Worm (Caenorhabditis elegans) whole organism, L2 larva: ENCODE data around the gene ufd-1.

Source experiments
- C34F6.9 ChIP-seq: fragments of 150-350 bp; optimal IDR thresholded peaks from 2 replicates; lab custom pipeline; 2014; ENCODE audit warnings: missing biosample characterization, missing genetic modification characterization
- F13H6.1 ChIP-seq: sonication (generic microtip); optimal IDR thresholded peaks from 2 replicates; lab custom pipeline; 2016; ENCODE audit warnings: missing genetic modification characterization, missing compliant biosample characterization
- R02D3.7 ChIP-seq: fragments of 150-350 bp; optimal IDR thresholded peaks from 2 replicates; lab custom pipeline; 2014; ENCODE audit warnings: missing biosample characterization, missing genetic modification characterization
- Y55F3AM.14 ChIP-seq: fragments of 200-800 bp; sonication (Bioruptor generic); optimal IDR thresholded peaks from 2 replicates; lab custom pipeline; 2018; ENCODE audit warnings: mild to moderate bottlenecking, missing genetic modification characterization, missing compliant biosample characterization
- ZK546.5 ChIP-seq: sonication (generic microtip); optimal IDR thresholded peaks from 2 replicates; lab custom pipeline; 2017; ENCODE audit warnings: missing biosample characterization, missing genetic modification characterization
- alr-1 ChIP-seq: fragments of 150-350 bp; optimal IDR thresholded peaks from 2 replicates; lab custom pipeline; 2014; ENCODE audit warnings: missing biosample characterization, missing genetic modification characterization
- aly-2 ChIP-seq: fragments of 150-350 bp; optimal IDR thresholded peaks from 2 replicates; lab custom pipeline; 2014; ENCODE audit warnings: missing biosample characterization, missing genetic modification characterization
- ama-1 ChIP-seq: fragments of 150-350 bp; optimal IDR thresholded peaks from 2 replicates; lab custom pipeline; 2018; ENCODE audit warnings: inconsistent platforms
- blmp-1 ChIP-seq: sonication (generic microtip); optimal IDR thresholded peaks from 2 replicates; lab custom pipeline; 2017; ENCODE audit warnings: missing genetic modification characterization, mild to moderate bottlenecking, missing compliant biosample characterization, antibody characterized with exemption, moderate library complexity; ENCODE audit not compliant: insufficient read depth
- ceh-16 ChIP-seq: fragments of 150-350 bp; optimal IDR thresholded peaks from 2 replicates; lab custom pipeline; 2014; ENCODE audit warnings: missing biosample characterization, missing genetic modification characterization
- ceh-82 ChIP-seq: fragments of 150-350 bp; optimal IDR thresholded peaks from 2 replicates; lab custom pipeline; 2014; ENCODE audit warnings: missing biosample characterization, missing genetic modification characterization
- crh-2 ChIP-seq: sonication (generic microtip); optimal IDR thresholded peaks from 2 replicates; lab custom pipeline; 2017; ENCODE audit warnings: missing biosample characterization, missing genetic modification characterization
- dmd-4 ChIP-seq: sonication (generic microtip); optimal IDR thresholded peaks from 2 replicates; lab custom pipeline; 2017; ENCODE audit warnings: missing biosample characterization, missing genetic modification characterization
- egl-27 ChIP-seq: sonication (generic microtip); optimal IDR thresholded peaks from 3 replicates; lab custom pipeline; 2017; ENCODE audit warnings: missing biosample characterization, missing genetic modification reagents, missing genetic modification characterization
- elt-1 ChIP-seq: fragments of 150-350 bp; optimal IDR thresholded peaks from 2 replicates; lab custom pipeline; 2014; ENCODE audit warnings: missing biosample characterization, missing genetic modification characterization
- elt-3 ChIP-seq: sonication (generic microtip); optimal IDR thresholded peaks from 2 replicates; lab custom pipeline; 2017; ENCODE audit warnings: missing biosample characterization, missing genetic modification characterization
- fos-1 ChIP-seq: fragments of 150-350 bp; optimal IDR thresholded peaks from 2 replicates; lab custom pipeline; 2014; ENCODE audit warnings: missing biosample characterization, missing genetic modification characterization
- gmeb-1 ChIP-seq: fragments of 150-350 bp; optimal IDR thresholded peaks from 2 replicates; lab custom pipeline; 2014; ENCODE audit warnings: missing biosample characterization, missing genetic modification characterization
- lin-11 ChIP-seq: fragments of 150-350 bp; sonication (generic microtip); optimal IDR thresholded peaks from 2 replicates; lab custom pipeline; 2014; ENCODE audit warnings: missing biosample characterization, missing genetic modification characterization, inconsistent platforms, mixed read lengths
- lin-13 ChIP-seq: fragments of 150-350 bp; optimal IDR thresholded peaks from 2 replicates; lab custom pipeline; 2014; ENCODE audit warnings: missing biosample characterization, missing genetic modification reagents, missing genetic modification characterization
- lin-39 ChIP-seq: fragments of 150-350 bp; optimal IDR thresholded peaks from 2 replicates; lab custom pipeline; 2014; ENCODE audit warnings: missing biosample characterization, missing genetic modification reagents, missing genetic modification characterization
- lsy-2 ChIP-seq, 2 experiments: fragments of 150-350 bp in 1 of 2; sonication (generic microtip) in 1 of 2; optimal IDR thresholded peaks; 2 replicates each; lab custom pipeline; 2014 to 2017; ENCODE audit warnings: missing biosample characterization in 2 of 2, missing genetic modification characterization in 2 of 2
- mab-5 ChIP-seq: fragments of 150-350 bp; optimal IDR thresholded peaks from 2 replicates; lab custom pipeline; 2014; ENCODE audit warnings: missing biosample characterization, missing genetic modification characterization
- mbf-1 ChIP-seq: sonication (generic microtip); optimal IDR thresholded peaks from 2 replicates; lab custom pipeline; 2017; ENCODE audit warnings: missing biosample characterization, missing genetic modification characterization
- mdl-1 ChIP-seq, 2 experiments: fragments of 150-350 bp in 1 of 2; sonication (generic microtip) in 1 of 2; optimal IDR thresholded peaks; 2 replicates each; lab custom pipeline; 2017; ENCODE audit warnings: missing biosample characterization in 2 of 2, missing genetic modification characterization in 2 of 2
- nhr-10 ChIP-seq: sonication (generic microtip); optimal IDR thresholded peaks from 2 replicates; lab custom pipeline; 2017; ENCODE audit warnings: missing biosample characterization, missing genetic modification characterization
- nhr-11 ChIP-seq: fragments of 150-350 bp; optimal IDR thresholded peaks from 2 replicates; lab custom pipeline; 2014; ENCODE audit warnings: missing biosample characterization, missing genetic modification characterization
- nhr-12 ChIP-seq: fragments of 150-350 bp; optimal IDR thresholded peaks from 2 replicates; lab custom pipeline; 2014; ENCODE audit warnings: missing biosample characterization, missing genetic modification characterization
- nhr-129 ChIP-seq: fragments of 150-350 bp; optimal IDR thresholded peaks from 2 replicates; lab custom pipeline; 2014; ENCODE audit warnings: missing biosample characterization, missing genetic modification characterization
- nhr-21 ChIP-seq: fragments of 150-350 bp; optimal IDR thresholded peaks from 2 replicates; lab custom pipeline; 2014; ENCODE audit warnings: missing biosample characterization, missing genetic modification characterization
- nhr-23 ChIP-seq: fragments of 150-350 bp; optimal IDR thresholded peaks from 2 replicates; lab custom pipeline; 2014; ENCODE audit warnings: missing biosample characterization, missing genetic modification reagents, missing genetic modification characterization
- nhr-237 ChIP-seq: fragments of 150-350 bp; optimal IDR thresholded peaks from 2 replicates; lab custom pipeline; 2014; ENCODE audit warnings: missing biosample characterization, missing genetic modification characterization
- nhr-25 ChIP-seq: fragments of 150-350 bp; sonication (generic microtip); optimal IDR thresholded peaks from 3 replicates; lab custom pipeline; 2014; ENCODE audit warnings: missing biosample characterization, missing genetic modification characterization
- nhr-6 ChIP-seq: fragments of 150-350 bp; optimal IDR thresholded peaks from 2 replicates; lab custom pipeline; 2014; ENCODE audit warnings: missing biosample characterization, missing genetic modification characterization
- nhr-77 ChIP-seq: fragments of 150-350 bp; optimal IDR thresholded peaks from 2 replicates; lab custom pipeline; 2014; ENCODE audit warnings: missing biosample characterization, missing genetic modification characterization
- peb-1 ChIP-seq: fragments of 150-350 bp; optimal IDR thresholded peaks from 2 replicates; lab custom pipeline; 2014; ENCODE audit warnings: missing biosample characterization, missing genetic modification characterization
- sem-4 ChIP-seq: fragments of 150-350 bp; optimal IDR thresholded peaks from 2 replicates; lab custom pipeline; 2014; ENCODE audit warnings: missing biosample characterization, missing genetic modification reagents, missing genetic modification characterization
- skn-1 ChIP-seq: sonication (generic microtip); optimal IDR thresholded peaks from 2 replicates; lab custom pipeline; 2017; ENCODE audit warnings: missing biosample characterization, missing genetic modification characterization
- sma-3 ChIP-seq: sonication (generic microtip); optimal IDR thresholded peaks from 2 replicates; lab custom pipeline; 2016; ENCODE audit warnings: missing genetic modification reagents, missing genetic modification characterization, missing compliant biosample characterization
- sma-9 ChIP-seq, 2 experiments: fragments of 150-350 bp in 1 of 2; sonication (generic microtip) in 1 of 2; optimal IDR thresholded peaks; 2 replicates each; lab custom pipeline; 2014 to 2016; ENCODE audit warnings: missing genetic modification characterization in 2 of 2, mild to moderate bottlenecking in 1 of 2, missing biosample characterization in 1 of 2, missing compliant biosample characterization in 1 of 2, missing genetic modification reagents in 1 of 2, moderate library complexity in 1 of 2
- snpc-4 ChIP-seq: fragments of 150-350 bp; optimal IDR thresholded peaks from 2 replicates; lab custom pipeline; 2014; ENCODE audit warnings: missing biosample characterization, missing genetic modification characterization
- unc-39 ChIP-seq: fragments of 150-350 bp; optimal IDR thresholded peaks from 2 replicates; lab custom pipeline; 2014; ENCODE audit warnings: missing biosample characterization, missing genetic modification characterization
- unc-55 ChIP-seq: fragments of 150-350 bp; sonication (generic microtip); optimal IDR thresholded peaks from 3 replicates; lab custom pipeline; 2014; ENCODE audit warnings: missing biosample characterization, missing genetic modification reagents, missing genetic modification characterization
- unc-62 ChIP-seq: fragments of 150-350 bp; optimal IDR thresholded peaks from 2 replicates; lab custom pipeline; 2014; ENCODE audit warnings: missing biosample characterization, missing genetic modification reagents, missing genetic modification characterization
- zag-1 ChIP-seq: fragments of 150-350 bp; optimal IDR thresholded peaks from 2 replicates; lab custom pipeline; 2014; ENCODE audit warnings: missing biosample characterization, missing genetic modification characterization
- ztf-1 ChIP-seq: fragments of 200-800 bp; sonication (Bioruptor generic); conservative IDR thresholded peaks from 2 replicates; pipeline ENCODE4 v1.3.6; 2022; ENCODE audit warnings: missing genetic modification characterization, missing compliant biosample characterization
- ztf-11 ChIP-seq: sonication (generic microtip); optimal IDR thresholded peaks from 2 replicates; lab custom pipeline; 2017; ENCODE audit warnings: missing biosample characterization, missing genetic modification characterization
- ztf-4 ChIP-seq: fragments of 150-350 bp; optimal IDR thresholded peaks from 2 replicates; lab custom pipeline; 2014; ENCODE audit warnings: missing biosample characterization, missing genetic modification characterization

The ufd-1 gene

ce11 chrIV:12371340-12371739 lies 40.6 kb upstream of the ufd-1 start:
- TF ChIP-seq unc-55 (no peak), mdl-1 (tag; optimal IDR thresholded peaks at IDR 0.05; lab: Kevin White, UChicago) (no peak), ceh-16 (tag; lab: Kevin White, UChicago) (no peak), mbf-1 (tag; lab: Kevin White, UChicago) (no peak), nhr-10 (tag; lab: Kevin White, UChicago) (no peak), crh-2 (tag; lab: Kevin White, UChicago) (no peak), gmeb-1 (tag; lab: Kevin White, UChicago) (no peak), unc-62 (GFP tag; lab: Kevin White, UChicago) (no peak), ztf-11 (no peak), sma-3 (no peak), ztf-4 (tag; lab: Kevin White, UChicago) (no peak), sem-4 (tag; lab: Kevin White, UChicago) (no peak), nhr-237 (no peak), ZK546.5 (no peak), nhr-23 (tag; lab: Kevin White, UChicago) (no peak), snpc-4 (tag; lab: Kevin White, UChicago) (no peak), lin-39 (tag; lab: Kevin White, UChicago) (no peak), ceh-82 (tag; lab: Kevin White, UChicago) (no peak), lin-11 (no peak), aly-2 (tag; lab: Kevin White, UChicago) (no peak)

ce11 chrIV:12366571-12366970 lies 35.9 kb upstream of the ufd-1 start:
- TF ChIP-seq fos-1 (tag; lab: Kevin White, UChicago): no peak
- TF ChIP-seq nhr-25 (tag; lab: Kevin White, UChicago): peak; percentile 25

- peak in 1 of 2 experiments; percentile 27 for TF ChIP-seq lsy-2 (tag; optimal IDR thresholded peaks at IDR 0.05; lab: Kevin White, UChicago)
- TF ChIP-seq nhr-11 (tag; lab: Kevin White, UChicago): no peak
- peak; percentile 37 for TF ChIP-seq unc-55
- no peak for TF ChIP-seq mbf-1 (tag; lab: Kevin White, UChicago)
- no peak for TF ChIP-seq mab-5 (tag; lab: Kevin White, UChicago)
- TF ChIP-seq alr-1 (tag; lab: Kevin White, UChicago): no peak
- no peak for TF ChIP-seq nhr-237
- peak; percentile 24 for TF ChIP-seq Y55F3AM.14 (GFP tag; lab: Kevin White, UChicago)
- TF ChIP-seq sma-3: no peak
- no peak for TF ChIP-seq nhr-23 (tag; lab: Kevin White, UChicago)
- TF ChIP-seq nhr-12 (tag; lab: Kevin White, UChicago): no peak
- TF ChIP-seq snpc-4 (tag; lab: Kevin White, UChicago): no peak
- no peak for TF ChIP-seq unc-39 (tag; lab: Kevin White, UChicago)
- TF ChIP-seq ZK546.5: no peak
- no peak for TF ChIP-seq fos-1 (tag; lab: Kevin White, UChicago)
- TF ChIP-seq mdl-1 (tag; optimal IDR thresholded peaks at IDR 0.05; lab: Kevin White, UChicago): no peak
- TF ChIP-seq sma-9 (GFP tag; optimal IDR thresholded peaks at IDR 0.05; lab: Kevin White, UChicago): peak; percentile 2
- no peak for TF ChIP-seq sma-9 (tag; optimal IDR thresholded peaks at IDR 0.05; lab: Kevin White, UChicago)
- no peak for TF ChIP-seq ztf-11
- no peak for TF ChIP-seq ama-1 (lab: Kevin White, UChicago)
- no peak for TF ChIP-seq nhr-129 (tag; lab: Kevin White, UChicago)
- TF ChIP-seq elt-3 (tag; lab: Kevin White, UChicago): no peak
- TF ChIP-seq blmp-1 (tag; lab: Kevin White, UChicago): no peak
- no peak for TF ChIP-seq peb-1 (tag; lab: Kevin White, UChicago)
- no peak for TF ChIP-seq nhr-10 (tag; lab: Kevin White, UChicago)
- no peak for TF ChIP-seq crh-2 (tag; lab: Kevin White, UChicago)
- TF ChIP-seq lin-39 (tag; lab: Kevin White, UChicago): no peak
- no peak for TF ChIP-seq zag-1
- no peak for TF ChIP-seq unc-62 (GFP tag; lab: Kevin White, UChicago)
- peak; percentile 21 for TF ChIP-seq C34F6.9 (tag; lab: Kevin White, UChicago)
- no peak for TF ChIP-seq skn-1
- TF ChIP-seq R02D3.7 (tag; lab: Kevin White, UChicago): no peak
- TF ChIP-seq elt-1 (tag; lab: Kevin White, UChicago): no peak
- no peak for TF ChIP-seq gmeb-1 (tag; lab: Kevin White, UChicago)
- no peak for TF ChIP-seq lin-13
- TF ChIP-seq ceh-16 (tag; lab: Kevin White, UChicago): no peak
- TF ChIP-seq nhr-77 (tag; lab: Kevin White, UChicago): no peak
- TF ChIP-seq nhr-21 (tag; lab: Kevin White, UChicago): no peak
- TF ChIP-seq nhr-25 (tag; lab: Kevin White, UChicago): no peak
- peak; percentile 25 for TF ChIP-seq F13H6.1 (tag; lab: Kevin White, UChicago)
- no peak for TF ChIP-seq dmd-4 (tag; lab: Kevin White, UChicago)
- no peak for TF ChIP-seq aly-2 (tag; lab: Kevin White, UChicago)
- TF ChIP-seq lin-11: no peak
- TF ChIP-seq egl-27: no peak
- no peak for TF ChIP-seq ztf-4 (tag; lab: Kevin White, UChicago)
- TF ChIP-seq ceh-82 (tag; lab: Kevin White, UChicago): no peak
- no peak for TF ChIP-seq ztf-1
- no peak for TF ChIP-seq sem-4 (tag; lab: Kevin White, UChicago)
- no peak for TF ChIP-seq nhr-6
These were observed 34.3 kb upstream of the ufd-1 start for ce11 chrIV:12364964-12365363.
